Worm (Caenorhabditis elegans) whole organism, L1 larva: ENCODE data around the gene ccpp-6.

Source experiments
- mep-1 ChIP-seq: fragments of 150-350 bp; optimal IDR thresholded peaks from 2 replicates; lab custom pipeline; 2014; ENCODE audit warnings: missing biosample characterization, missing genetic modification characterization
- tbx-2 ChIP-seq: sonication (generic microtip); optimal IDR thresholded peaks from 2 replicates; lab custom pipeline; 2016; ENCODE audit warnings: missing genetic modification characterization, missing compliant biosample characterization
- zag-1 ChIP-seq: fragments of 150-350 bp; optimal IDR thresholded peaks from 2 replicates; lab custom pipeline; 2014; ENCODE audit warnings: missing biosample characterization, missing genetic modification characterization

ce11 chrII:5351799-5352198, 35.3 kb downstream of the ccpp-6 start, which contains the start of gene F09E5.7:
- TF ChIP-seq mep-1 (tag; lab: Kevin White, UChicago) (no peak), tbx-2 (tag; lab: Kevin White, UChicago) (no peak), zag-1 (tag; lab: Kevin White, UChicago) (no peak)
